Worm (Caenorhabditis elegans): ENCODE data around the gene C25F9.15.

DNA sequence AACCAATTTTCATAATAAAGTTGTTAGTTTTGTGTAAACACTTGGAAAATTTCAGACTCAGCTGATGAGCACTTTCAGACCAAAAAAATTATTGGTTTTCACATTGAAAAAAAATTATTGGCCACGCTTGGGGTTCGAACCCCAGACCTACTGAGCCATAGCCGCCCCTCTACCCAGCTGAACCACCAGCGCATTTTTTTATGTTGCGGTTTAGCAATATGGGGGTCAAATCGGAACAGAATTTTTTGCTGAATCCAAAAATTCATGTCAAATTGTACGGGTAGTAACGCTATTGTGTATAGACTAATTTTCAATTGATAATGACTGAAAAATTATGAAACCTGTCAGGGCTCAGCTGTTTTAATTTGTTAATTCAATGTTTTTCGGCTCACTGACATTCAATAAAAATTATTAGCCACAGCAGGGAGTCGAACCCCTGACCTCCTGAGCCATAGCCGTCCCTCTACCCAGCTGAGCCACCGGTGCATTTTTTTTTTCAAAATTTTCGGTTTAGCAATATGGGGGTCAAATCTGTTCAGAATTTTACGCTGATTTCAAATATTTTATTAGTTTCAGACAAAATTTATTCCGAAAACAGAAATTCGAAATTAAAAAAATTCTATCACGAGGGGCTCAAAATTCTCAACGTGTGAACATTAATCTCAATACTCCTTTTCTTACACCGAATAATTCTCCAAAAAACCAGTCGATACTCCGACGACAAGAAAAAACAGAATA is 21.2 kb upstream of the C25F9.15 start:
- TF ChIP-seq flt-1 (GFP tag; IDR thresholded peaks at IDR 0.05) (no peak), med-1 (GFP tag; optimal IDR thresholded peaks at IDR 0.05; ENCODE audit: insufficient read depth) (no peak), ztf-29 (GFP tag; IDR thresholded peaks at IDR 0.05) (no peak), tab-1 (GFP tag; IDR thresholded peaks at IDR 0.05) (no peak), ztf-23 (GFP tag; IDR thresholded peaks at IDR 0.05) (no peak), cog-1 (tag; optimal IDR thresholded peaks at IDR 0.05) (no peak), ref-1 (GFP tag; conservative IDR thresholded peaks at IDR 0.05) (no peak), T22C8.4 (GFP tag; IDR thresholded peaks at IDR 0.05) (no peak)

All from whole organism, midembryonic.